Worm (Caenorhabditis elegans): ENCODE results near the gene cyn-1.
A peak's percentile ranks its signal among the peaks of the same experiment; 100 is the strongest.

cyn-1 gene

ce11 chrV:14331477-14331876, 24.4 kb upstream of the cyn-1 start, which contains the start of gene F47B8.8:
F47B8.8 (plus strand) TSS chrV:14331733.
- TF ChIP-seq pha-4 (tag; optimal IDR thresholded peaks at IDR 0.05) (no peak), ets-4 (GFP tag; optimal IDR thresholded peaks at IDR 0.05) (no peak), sea-2 (GFP tag; IDR thresholded peaks at IDR 0.05) (no peak), zfh-2 (GFP tag; conservative IDR thresholded peaks at IDR 0.05) (no peak), ceh-58 (GFP tag; IDR thresholded peaks at IDR 0.05) (no peak), dpl-1 (GFP tag; optimal IDR thresholded peaks at IDR 0.05) (no peak), zim-3 (tag; optimal IDR thresholded peaks at IDR 0.05) (no peak), attf-3 (GFP tag; conservative IDR thresholded peaks at IDR 0.05) (no peak), egl-18 (GFP tag; IDR thresholded peaks at IDR 0.05) (no peak), lag-1 (GFP tag; IDR thresholded peaks at IDR 0.05) (no peak)

ce11 chrV:14333116-14333515, 22.8 kb upstream of the cyn-1 start, which contains the start of gene srm-4:
srm-4 (plus strand) TSS chrV:14333416.
- no peak for TF ChIP-seq fkh-3 (tag; optimal IDR thresholded peaks at IDR 0.05)
- no peak for TF ChIP-seq ceh-58 (GFP tag; IDR thresholded peaks at IDR 0.05)
- no peak for TF ChIP-seq nfya-1 (tag; optimal IDR thresholded peaks at IDR 0.05; ENCODE audit: borderline replicate concordance, insufficient read depth)
- TF ChIP-seq hrde-1 (tag; optimal IDR thresholded peaks at IDR 0.05; ENCODE audit: borderline replicate concordance) = no peak

- TF ChIP-seq Y53G8AR.9 (GFP tag; conservative IDR thresholded peaks at IDR 0.05) = no peak
- no peak for TF ChIP-seq ceh-27 (GFP tag; optimal IDR thresholded peaks at IDR 0.05)
- TF ChIP-seq die-1 (tag; optimal IDR thresholded peaks at IDR 0.05) = no peak
- no peak for TF ChIP-seq egrh-3 (GFP tag; IDR thresholded peaks at IDR 0.05)
- no peak for TF ChIP-seq mxl-1 (tag; optimal IDR thresholded peaks at IDR 0.05)
- TF ChIP-seq dpff-1 (tag; optimal IDR thresholded peaks at IDR 0.05) = no peak
Measured at ce11 chrV:14334901-14335300, 21.0 kb upstream of the cyn-1 start, which contains the start of gene srm-5. srm-5 (plus strand) TSS chrV:14335201.

- TF ChIP-seq F55B11.4 (tag; optimal IDR thresholded peaks at IDR 0.05; ENCODE audit: borderline replicate concordance, insufficient read depth) (no peak), egl-44 (GFP tag; IDR thresholded peaks at IDR 0.05) (no peak), B0035.1 (tag; optimal IDR thresholded peaks at IDR 0.05) (no peak), snpc-3.4 (tag; optimal IDR thresholded peaks at IDR 0.05) (no peak), lin-26 (GFP tag; IDR thresholded peaks at IDR 0.05) (no peak), hlh-26 (GFP tag; conservative IDR thresholded peaks at IDR 0.05) (no peak), nhr-120 (GFP tag; IDR thresholded peaks at IDR 0.05) (no peak)
Measured at ce11 chrV:14336655-14337054, 19.2 kb upstream of the cyn-1 start, which contains the start of gene srm-6. srm-6 (plus strand) TSS chrV:14336955.

ce11 chrV:14341672-14342071, 14.2 kb upstream of the cyn-1 start, which contains the start of gene F47B8.10:
F47B8.10 (plus strand) TSS chrV:14341972.
- TF ChIP-seq ccch-3 (GFP tag; optimal IDR thresholded peaks at IDR 0.05) (no peak), akir-1 (GFP tag; optimal IDR thresholded peaks at IDR 0.05) (no peak)

- TF ChIP-seq ekl-4 (GFP tag; IDR thresholded peaks at IDR 0.05) = peak; percentile 81
- no peak for TF ChIP-seq B0035.1 (tag; optimal IDR thresholded peaks at IDR 0.05)
- TF ChIP-seq atf-7 (tag; optimal IDR thresholded peaks at IDR 0.05) = no peak
- TF ChIP-seq tbx-9 (tag; optimal IDR thresholded peaks at IDR 0.05; ENCODE audit: borderline replicate concordance) = no peak
- peak; percentile 45 for TF ChIP-seq pha-4 (tag; optimal IDR thresholded peaks at IDR 0.05)
- TF ChIP-seq ztf-18 (tag; optimal IDR thresholded peaks at IDR 0.05) = peak; percentile 80
- no peak for TF ChIP-seq cebp-2 (GFP tag; IDR thresholded peaks at IDR 0.05)
- TF ChIP-seq F23B12.7 (tag; optimal IDR thresholded peaks at IDR 0.05; ENCODE audit: insufficient read depth) = no peak
- TF ChIP-seq mes-4 (tag; optimal IDR thresholded peaks at IDR 0.05) = no peak
- TF ChIP-seq attf-3 (GFP tag; conservative IDR thresholded peaks at IDR 0.05) = peak; percentile 69
- no peak for TF ChIP-seq lin-26 (GFP tag; IDR thresholded peaks at IDR 0.05)
- TF ChIP-seq lag-1 (GFP tag; IDR thresholded peaks at IDR 0.05) = no peak
- TF ChIP-seq mel-28 (tag; optimal IDR thresholded peaks at IDR 0.05; ENCODE audit: borderline replicate concordance) = no peak
- TF ChIP-seq B0336.3 (GFP tag; IDR thresholded peaks at IDR 0.05) = no peak
- TF ChIP-seq C06A6.2 (GFP tag; conservative IDR thresholded peaks at IDR 0.05) = peak; percentile 75
- peak; percentile 66 for TF ChIP-seq snpc-1.3 (tag; optimal IDR thresholded peaks at IDR 0.05; ENCODE audit: insufficient read depth)
Measured at ce11 chrV:14347234-14347826, 8.5 kb upstream of the cyn-1 start, which contains the start of gene cept-2. cept-2 (plus strand) TSS chrV:14347766.

Measured in whole organism, young adult.